Worm (Caenorhabditis elegans) whole organism, midembryonic: ENCODE measurements around the gene Y67D8B.3.

Experiments used
- T22C8.4 ChIP-seq: fragments of 200-800 bp; sonication (Bioruptor generic); IDR thresholded peaks from 2 replicates; pipeline ENCODE4 v1.3.6; 2022; ENCODE audit warnings: missing genetic modification characterization, missing compliant biosample characterization
- cog-1 ChIP-seq: sonication (generic microtip); optimal IDR thresholded peaks from 2 replicates; lab custom pipeline; 2016; ENCODE audit warnings: missing genetic modification characterization, missing compliant biosample characterization
- flt-1 ChIP-seq: fragments of 200-800 bp; sonication (Bioruptor generic); IDR thresholded peaks from 2 replicates; pipeline ENCODE4 v1.3.6; 2022; ENCODE audit warnings: missing genetic modification characterization, missing compliant biosample characterization
- klf-2 ChIP-seq: fragments of 200-800 bp; sonication (Bioruptor generic); conservative IDR thresholded peaks from 2 replicates; pipeline ENCODE4 v1.3.6; 2022; ENCODE audit warnings: missing genetic modification reagents, missing genetic modification characterization, missing compliant biosample characterization
- med-1 ChIP-seq: sonication (generic microtip); optimal IDR thresholded peaks from 2 replicates; lab custom pipeline; 2017; ENCODE audit warnings: missing genetic modification characterization, mild to moderate bottlenecking, missing compliant biosample characterization, antibody characterized with exemption, missing genetic modification reagents; ENCODE audit not compliant: insufficient read depth
- tab-1 ChIP-seq: fragments of 200-800 bp; sonication (Bioruptor generic); IDR thresholded peaks from 2 replicates; pipeline ENCODE4 v1.3.6; 2022; ENCODE audit warnings: missing genetic modification characterization, missing compliant biosample characterization
- ztf-23 ChIP-seq: fragments of 200-800 bp; sonication (Bioruptor generic); IDR thresholded peaks from 2 replicates; pipeline ENCODE4 v1.3.6; 2022; ENCODE audit warnings: missing genetic modification reagents, missing genetic modification characterization, missing compliant biosample characterization

DNA sequence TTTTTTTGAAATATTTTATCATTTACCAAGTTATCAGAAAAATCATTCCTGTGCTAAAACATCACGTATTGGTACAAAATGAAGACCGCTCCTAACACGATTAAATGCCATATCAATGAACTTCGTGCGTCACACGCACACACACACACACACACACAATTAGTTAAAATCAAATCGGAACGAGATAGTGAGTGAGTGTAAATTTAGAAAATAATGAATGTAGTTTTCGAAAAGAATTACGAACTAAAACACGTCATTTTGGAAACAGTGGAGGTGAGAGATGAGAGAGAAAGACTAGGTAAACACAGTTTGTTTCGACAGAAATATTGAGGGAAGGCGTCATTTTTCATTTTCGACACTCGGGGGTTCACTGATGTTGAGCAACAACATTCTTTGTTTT, 35.1 kb downstream of the Y67D8B.3 start:
- TF ChIP-seq cog-1 (tag; lab: Kevin White, UChicago) (no peak), klf-2 (no peak), med-1 (GFP tag; lab: Kevin White, UChicago) (no peak), tab-1 (no peak), ztf-23 (GFP tag; lab: Robert Waterston, UW) (no peak), T22C8.4 (GFP tag; lab: Robert Waterston, UW) (no peak), flt-1 (GFP tag; lab: Robert Waterston, UW) (no peak)
